Worm (Caenorhabditis elegans): ENCODE data around the gene asp-7.

asp-7 gene

DNA sequence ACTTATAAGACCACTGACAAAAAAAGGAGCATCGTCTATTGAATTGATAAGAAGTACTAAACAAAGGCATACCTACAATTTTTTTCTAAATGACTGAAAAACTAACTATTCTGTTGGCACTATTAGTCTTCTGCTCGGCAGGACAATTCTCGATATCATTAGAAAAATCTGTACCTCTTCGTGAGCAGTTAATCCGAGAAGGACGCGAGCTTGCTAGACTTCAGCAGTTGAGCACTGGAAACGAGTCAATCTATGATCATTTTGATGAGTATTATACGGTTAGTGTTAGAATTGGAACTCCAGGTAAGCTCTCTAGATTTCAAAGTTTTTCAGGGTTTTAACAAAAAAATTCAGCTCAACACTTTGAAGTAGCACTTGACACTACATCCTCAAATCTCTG is at the start of gene asp-7:
asp-7 (plus strand) TSS at position 81 of the 400 bp plus-strand sequence.
- TF ChIP-seq fos-1 (tag; optimal IDR thresholded peaks at IDR 0.05) (no peak), ceh-82 (tag; optimal IDR thresholded peaks at IDR 0.05) (no peak), elt-2 (tag; optimal IDR thresholded peaks at IDR 0.05) (peak; percentile 15), nhr-43 (tag; optimal IDR thresholded peaks at IDR 0.05; ENCODE audit: poor library complexity, severe bottlenecking) (no peak)

ce11 chrV:2979978-2980377 is 48.1 kb upstream of the asp-7 start, which contains the start of gene srw-118:
srw-118 (minus strand) TSS chrV:2980078.
- no peak for TF ChIP-seq egl-27 (tag; optimal IDR thresholded peaks at IDR 0.05)
- no peak for TF ChIP-seq ceh-82 (tag; optimal IDR thresholded peaks at IDR 0.05)
- TF ChIP-seq lin-39 (tag; optimal IDR thresholded peaks at IDR 0.05): no peak
- no peak for TF ChIP-seq ama-1 (optimal IDR thresholded peaks at IDR 0.05)

DNA sequence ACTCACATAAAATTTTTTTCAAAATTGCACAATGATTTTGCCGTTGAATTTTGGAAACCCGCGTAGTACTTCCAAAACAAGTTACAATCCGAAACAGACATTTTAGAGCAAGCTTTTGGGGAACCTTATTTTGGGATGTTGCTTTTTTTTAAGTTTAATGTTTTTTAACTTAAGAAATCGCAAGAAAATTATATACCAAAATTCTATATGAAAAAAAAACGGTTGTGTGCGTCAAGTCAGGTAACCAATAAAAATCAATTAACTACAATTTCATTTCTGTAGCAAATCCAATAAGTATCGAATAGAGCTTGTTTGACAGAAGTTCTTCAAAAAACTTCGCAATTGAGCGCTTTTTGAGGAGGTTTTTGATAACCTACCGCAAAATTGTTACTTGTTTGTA is 44.7 kb upstream of the asp-7 start, which contains the start of gene srw-117:
srw-117 (minus strand) TSS at position 101 of the 400 bp plus-strand sequence.
- TF ChIP-seq mml-1 (tag; optimal IDR thresholded peaks at IDR 0.05) (no peak), aly-2 (tag; optimal IDR thresholded peaks at IDR 0.05) (no peak), jun-1 (tag; optimal IDR thresholded peaks at IDR 0.05) (no peak), lin-39 (tag; optimal IDR thresholded peaks at IDR 0.05) (no peak), nhr-67 (tag; optimal IDR thresholded peaks at IDR 0.05) (no peak), nfya-1 (tag; optimal IDR thresholded peaks at IDR 0.05; ENCODE audit: insufficient read depth) (no peak), hmg-11 (tag; optimal IDR thresholded peaks at IDR 0.05) (no peak), sea-2 (GFP tag; optimal IDR thresholded peaks at IDR 0.05) (no peak), fkh-10 (GFP tag; optimal IDR thresholded peaks at IDR 0.05) (no peak), ceh-16 (tag; optimal IDR thresholded peaks at IDR 0.05) (no peak), nhr-77 (tag; optimal IDR thresholded peaks at IDR 0.05) (no peak), nhr-76 (tag; optimal IDR thresholded peaks at IDR 0.05) (no peak)

DNA sequence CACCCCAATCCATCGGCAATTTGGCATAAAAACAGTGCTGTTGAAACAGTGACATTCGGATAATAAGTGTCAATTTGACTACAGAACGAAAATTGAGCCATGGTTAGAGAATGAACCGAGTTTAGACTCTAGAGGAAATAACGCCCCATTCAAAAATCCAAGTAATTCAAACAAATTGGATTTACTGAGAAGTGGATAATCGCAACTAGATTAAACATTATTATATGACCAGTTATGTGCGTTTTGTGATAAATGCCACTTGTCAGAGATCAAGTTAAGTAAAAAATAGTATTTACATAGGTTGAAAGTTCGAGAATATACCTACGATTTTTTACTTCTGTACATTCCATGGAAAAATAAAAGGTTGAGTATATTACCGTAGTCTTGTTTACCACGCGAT is 42.8 kb upstream of the asp-7 start, which contains the start of gene srw-139:
srw-139 (minus strand) TSS at position 101 of the 400 bp plus-strand sequence.
- no peak for TF ChIP-seq nhr-11 (tag; optimal IDR thresholded peaks at IDR 0.05)
- TF ChIP-seq lsy-12 (tag; optimal IDR thresholded peaks at IDR 0.05): no peak
- TF ChIP-seq unc-39 (tag; optimal IDR thresholded peaks at IDR 0.05): no peak
- TF ChIP-seq ama-1 (optimal IDR thresholded peaks at IDR 0.05): no peak
- TF ChIP-seq lin-39 (tag; optimal IDR thresholded peaks at IDR 0.05): no peak
- TF ChIP-seq ZK546.5 (tag; optimal IDR thresholded peaks at IDR 0.05): no peak
- TF ChIP-seq nhr-12 (tag; optimal IDR thresholded peaks at IDR 0.05): no peak
- TF ChIP-seq nhr-25 (tag; optimal IDR thresholded peaks at IDR 0.05): no peak
- TF ChIP-seq lin-15B (tag; optimal IDR thresholded peaks at IDR 0.05): no peak
- no peak for TF ChIP-seq mml-1 (tag; optimal IDR thresholded peaks at IDR 0.05)
- no peak for TF ChIP-seq nhr-77 (tag; optimal IDR thresholded peaks at IDR 0.05)
- TF ChIP-seq unc-62 (GFP tag; optimal IDR thresholded peaks at IDR 0.05): no peak
- no peak for TF ChIP-seq tbx-2 (tag; optimal IDR thresholded peaks at IDR 0.05)
- no peak for TF ChIP-seq ceh-82 (tag; optimal IDR thresholded peaks at IDR 0.05)
- no peak for TF ChIP-seq aly-2 (tag; optimal IDR thresholded peaks at IDR 0.05)
- no peak for TF ChIP-seq R02D3.7 (tag; optimal IDR thresholded peaks at IDR 0.05)
- no peak for TF ChIP-seq nhr-28 (tag; optimal IDR thresholded peaks at IDR 0.05)
- no peak for TF ChIP-seq fkh-10 (GFP tag; optimal IDR thresholded peaks at IDR 0.05)
- no peak for TF ChIP-seq pqm-1 (tag; optimal IDR thresholded peaks at IDR 0.05)
- no peak for TF ChIP-seq ceh-28 (tag; optimal IDR thresholded peaks at IDR 0.05)

ce11 chrV:2987407-2987806 is 40.7 kb upstream of the asp-7 start, which contains the start of gene srh-85:
srh-85 (minus strand) TSS chrV:2987507.
- no peak for TF ChIP-seq mml-1 (tag; optimal IDR thresholded peaks at IDR 0.05)

ce11 chrV:2991485-2991884 is 36.6 kb upstream of the asp-7 start, which contains the start of gene srw-121:
srw-121 (minus strand) TSS chrV:2991585.
- TF ChIP-seq elt-1 (tag; optimal IDR thresholded peaks at IDR 0.05) (no peak), skn-1 (tag; optimal IDR thresholded peaks at IDR 0.05) (no peak), ztf-4 (tag; optimal IDR thresholded peaks at IDR 0.05) (no peak), elt-3 (tag; optimal IDR thresholded peaks at IDR 0.05) (no peak), lsy-12 (tag; optimal IDR thresholded peaks at IDR 0.05) (no peak), R02D3.7 (tag; optimal IDR thresholded peaks at IDR 0.05) (no peak), unc-62 (GFP tag; optimal IDR thresholded peaks at IDR 0.05) (no peak), unc-39 (tag; optimal IDR thresholded peaks at IDR 0.05) (no peak), hmg-11 (tag; optimal IDR thresholded peaks at IDR 0.05) (no peak), ztf-11 (tag; optimal IDR thresholded peaks at IDR 0.05) (no peak), aly-2 (tag; optimal IDR thresholded peaks at IDR 0.05) (no peak), nhr-43 (tag; optimal IDR thresholded peaks at IDR 0.05; ENCODE audit: poor library complexity, severe bottlenecking) (no peak), nhr-25 (tag; optimal IDR thresholded peaks at IDR 0.05) (no peak), zag-1 (tag; optimal IDR thresholded peaks at IDR 0.05) (no peak), daf-12 (tag; optimal IDR thresholded peaks at IDR 0.05) (no peak)
